Fruit fly (Drosophila melanogaster) whole organism, wandering third instar larva: ENCODE measurements around the gene CG5618.
A peak's percentile ranks its signal among the peaks of the same experiment; 100 is the strongest.

Source experiments
- Abd-B ChIP-seq: fragments of >200 bp; optimal IDR thresholded peaks from 2 replicates; lab custom pipeline; 2017; ENCODE audit warnings: missing biosample characterization, missing genetic modification characterization
- CG9705 ChIP-seq: fragments of 200-800 bp; sonication (Bioruptor generic); optimal IDR thresholded peaks from 2 replicates; lab custom pipeline; 2018; ENCODE audit warnings: missing biosample characterization, mild to moderate bottlenecking, missing genetic modification characterization
- CrebA ChIP-seq: fragments of 200-800 bp; sonication (Bioruptor generic); optimal IDR thresholded peaks from 2 replicates; lab custom pipeline; 2016; ENCODE audit warnings: missing biosample characterization, mild to moderate bottlenecking, missing genetic modification characterization, borderline replicate concordance
- Dfd ChIP-seq: fragments of >200 bp; optimal IDR thresholded peaks from 2 replicates; lab custom pipeline; 2017; ENCODE audit warnings: missing biosample characterization, missing genetic modification characterization
- GATAd ChIP-seq: sonication (Bioruptor generic); optimal IDR thresholded peaks from 2 replicates; lab custom pipeline; 2016; ENCODE audit warnings: missing biosample characterization, missing genetic modification characterization
- HLH106 ChIP-seq: fragments of 200-800 bp; optimal IDR thresholded peaks from 3 replicates; lab custom pipeline; 2019; ENCODE audit warnings: missing biosample characterization, mild to moderate bottlenecking, missing genetic modification characterization, moderate library complexity
- Hnf4 ChIP-seq: fragments of 200-800 bp; sonication (Bioruptor generic); optimal IDR thresholded peaks from 2 replicates; lab custom pipeline; 2016; ENCODE audit warnings: missing biosample characterization, mild to moderate bottlenecking, missing genetic modification characterization
- Hr78 ChIP-seq: fragments of >200 bp; optimal IDR thresholded peaks from 2 replicates; lab custom pipeline; 2017; ENCODE audit warnings: missing biosample characterization, missing genetic modification characterization
- Hr83 ChIP-seq: fragments of 200-300 bp; sonication (Bioruptor generic); optimal IDR thresholded peaks from 2 replicates; lab custom pipeline; 2016; ENCODE audit warnings: missing biosample characterization, mild to moderate bottlenecking, missing genetic modification characterization, moderate library complexity; ENCODE audit not compliant: poor library complexity, severe bottlenecking
- Jra ChIP-seq: sonication (Bioruptor generic); optimal IDR thresholded peaks from 2 replicates; lab custom pipeline; 2016; ENCODE audit warnings: missing biosample characterization, missing genetic modification characterization
- Mio ChIP-seq: sonication (Bioruptor generic); optimal IDR thresholded peaks from 2 replicates; lab custom pipeline; 2016; ENCODE audit warnings: missing biosample characterization, missing genetic modification characterization
- Myc ChIP-seq: fragments of >200 bp; optimal IDR thresholded peaks from 2 replicates; lab custom pipeline; 2017
- N ChIP-seq: fragments of >200 bp; optimal IDR thresholded peaks from 2 replicates; lab custom pipeline; 2018; ENCODE audit warnings: missing biosample characterization, missing external identifiers, missing genetic modification characterization
- OdsH ChIP-seq: fragments of 200-800 bp; sonication (Bioruptor generic); optimal IDR thresholded peaks from 2 replicates; lab custom pipeline; 2016; ENCODE audit warnings: missing biosample characterization, mild to moderate bottlenecking, missing genetic modification characterization
- Rel ChIP-seq, 2 experiments: fragments of 200-800 bp; sonication (Bioruptor generic) in 1 of 2; optimal IDR thresholded peaks; 2 replicates in 1 of 2; 3 replicates in 1 of 2; lab custom pipeline; 2016 to 2019; ENCODE audit warnings: mild to moderate bottlenecking in 2 of 2, missing biosample characterization in 2 of 2, missing genetic modification characterization in 2 of 2, moderate library complexity in 1 of 2
- Sp1 ChIP-seq: fragments of 200-800 bp; sonication (Bioruptor generic); optimal IDR thresholded peaks from 3 replicates; lab custom pipeline; 2019; ENCODE audit warnings: missing biosample characterization, mild to moderate bottlenecking, missing genetic modification characterization, moderate library complexity
- Vsx2 ChIP-seq: fragments of 200-300, 225-300 bp; sonication (Bioruptor generic); optimal IDR thresholded peaks from 2 replicates; lab custom pipeline; 2018; ENCODE audit warnings: missing biosample characterization, missing genetic modification characterization; ENCODE audit not compliant: partially characterized antibody
- br ChIP-seq: fragments of 200-800 bp; sonication (Bioruptor generic); optimal IDR thresholded peaks from 2 replicates; lab custom pipeline; 2016; ENCODE audit warnings: missing biosample characterization, missing genetic modification characterization
- brk ChIP-seq: fragments of 200-800 bp; sonication (Bioruptor generic); optimal IDR thresholded peaks from 2 replicates; lab custom pipeline; 2016; ENCODE audit warnings: missing biosample characterization, mild to moderate bottlenecking, missing genetic modification characterization
- dl ChIP-seq, 2 experiments: fragments of 175-275, 200-275 bp in 1 of 2; fragments of 200-275 bp in 1 of 2; sonication (Bioruptor generic); optimal IDR thresholded peaks; lab custom pipeline; 2018; ENCODE audit warnings: mild to moderate bottlenecking in 2 of 2, missing biosample characterization in 2 of 2, missing genetic modification characterization in 2 of 2, moderate library complexity in 2 of 2; ENCODE audit not compliant: partially characterized antibody in 2 of 2, insufficient read depth in 1 of 2
- dsf ChIP-seq: sonication (Bioruptor generic); optimal IDR thresholded peaks from 2 replicates; lab custom pipeline; 2016; ENCODE audit warnings: missing biosample characterization, missing genetic modification characterization, borderline replicate concordance
- ey ChIP-seq: fragments of 200-800 bp; sonication (Bioruptor generic); optimal IDR thresholded peaks from 2 replicates; lab custom pipeline; 2016; ENCODE audit warnings: missing biosample characterization, missing genetic modification characterization
- foxo ChIP-seq, 2 experiments: fragments of 200-800 bp; sonication (Bioruptor generic); optimal IDR thresholded peaks; 2 replicates in 1 of 2; 3 replicates in 1 of 2; lab custom pipeline; 2016 to 2017; ENCODE audit warnings: missing biosample characterization in 2 of 2, missing genetic modification characterization in 2 of 2
- fru ChIP-seq: fragments of 200-800 bp; sonication (Bioruptor generic); optimal IDR thresholded peaks from 3 replicates; lab custom pipeline; 2016; ENCODE audit warnings: missing biosample characterization, mild to moderate bottlenecking, missing genetic modification characterization
- h ChIP-seq: fragments of 200-800 bp; sonication (Bioruptor generic); optimal IDR thresholded peaks from 3 replicates; lab custom pipeline; 2016; ENCODE audit warnings: missing biosample characterization, mild to moderate bottlenecking, missing genetic modification characterization
- jim ChIP-seq: fragments of 175-275, 200-325 bp; sonication (Bioruptor generic); optimal IDR thresholded peaks from 2 replicates; lab custom pipeline; 2016; ENCODE audit warnings: missing biosample characterization, mild to moderate bottlenecking, missing genetic modification characterization
- lola ChIP-seq: fragments of >200 bp; optimal IDR thresholded peaks from 2 replicates; lab custom pipeline; 2017; ENCODE audit warnings: missing biosample characterization, missing genetic modification characterization
- pan ChIP-seq: fragments of >200 bp; optimal IDR thresholded peaks from 2 replicates; lab custom pipeline; 2017
- psq ChIP-seq: fragments of 200-800 bp; sonication (Bioruptor generic); optimal IDR thresholded peaks from 3 replicates; lab custom pipeline; 2017; ENCODE audit warnings: missing biosample characterization, mild to moderate bottlenecking, missing genetic modification characterization, moderate library complexity
- rgr ChIP-seq: fragments of 200-800 bp; sonication (Bioruptor generic); optimal IDR thresholded peaks from 3 replicates; lab custom pipeline; 2016; ENCODE audit warnings: missing biosample characterization, mild to moderate bottlenecking, missing genetic modification characterization
- sage ChIP-seq: fragments of 200-800 bp; sonication (Bioruptor generic); optimal IDR thresholded peaks from 2 replicates; lab custom pipeline; 2016; ENCODE audit warnings: missing biosample characterization, mild to moderate bottlenecking, missing genetic modification characterization
- sv ChIP-seq: fragments of 200-800 bp; sonication (Bioruptor generic); optimal IDR thresholded peaks from 3 replicates; lab custom pipeline; 2016; ENCODE audit warnings: missing biosample characterization, missing genetic modification characterization
- tai ChIP-seq: sonication (Bioruptor generic); optimal IDR thresholded peaks from 2 replicates; lab custom pipeline; 2016; ENCODE audit warnings: missing biosample characterization, missing genetic modification characterization
- usp ChIP-seq: fragments of >200 bp; optimal IDR thresholded peaks from 2 replicates; lab custom pipeline; 2017; ENCODE audit warnings: missing biosample characterization, missing genetic modification characterization
- woc ChIP-seq: sonication (Bioruptor generic); optimal IDR thresholded peaks from 2 replicates; lab custom pipeline; 2016; ENCODE audit warnings: missing biosample characterization, mild to moderate bottlenecking, missing genetic modification characterization

The CG5618 gene

dm6 chr3L:20317751-20318150 is 35.5 kb upstream of the CG5618 start:
- TF ChIP-seq Jra (GFP tag; lab: Kevin White, UChicago) (no peak), br (no peak), dl (GFP tag; optimal IDR thresholded peaks at IDR 0.05; lab: Kevin White, UChicago; ENCODE audit: insufficient read depth in 1 of 2, partially characterized antibody in 2 of 2) (no peak), pan (lab: Kevin White, UChicago) (no peak), Hr78 (GFP tag; lab: Kevin White, UChicago) (no peak)
- TF ChIP-seq, all 38 proteins: peak for 0

dm6 chr3L:20320044-20320443 is 33.2 kb upstream of the CG5618 start:
- TF ChIP-seq woc (GFP tag; lab: Kevin White, UChicago) (no peak), N (no peak), Hr78 (GFP tag; lab: Kevin White, UChicago) (no peak), fru (no peak), Hnf4 (no peak), Myc (lab: Kevin White, UChicago) (no peak)

dm6 chr3L:20320652-20321051 is 32.6 kb upstream of the CG5618 start, which contains the start of gene Spn77Bb:
Spn77Bb (plus strand) TSS chr3L:20320952.
- TF ChIP-seq psq (GFP tag; lab: Kevin White, UChicago) (no peak), jim (GFP tag; lab: Kevin White, UChicago) (no peak), Hr83 (no peak), sv (GFP tag; lab: Kevin White, UChicago) (no peak), Sp1 (GFP tag; lab: Kevin White, UChicago) (no peak), Hr78 (GFP tag; lab: Kevin White, UChicago) (no peak), h (GFP tag; lab: Kevin White, UChicago) (no peak), Jra (GFP tag; lab: Kevin White, UChicago) (no peak), HLH106 (tag; lab: Kevin White, UChicago) (no peak), GATAd (no peak), br (no peak), CG9705 (GFP tag; lab: Kevin White, UChicago) (no peak), woc (GFP tag; lab: Kevin White, UChicago) (no peak), Rel (GFP tag; optimal IDR thresholded peaks at IDR 0.05; lab: Kevin White, UChicago) (no peak), Rel (tag; optimal IDR thresholded peaks at IDR 0.05; lab: Kevin White, UChicago) (no peak), CrebA (GFP tag; lab: Kevin White, UChicago) (no peak), fru (no peak), dsf (GFP tag; lab: Kevin White, UChicago) (no peak)

DNA sequence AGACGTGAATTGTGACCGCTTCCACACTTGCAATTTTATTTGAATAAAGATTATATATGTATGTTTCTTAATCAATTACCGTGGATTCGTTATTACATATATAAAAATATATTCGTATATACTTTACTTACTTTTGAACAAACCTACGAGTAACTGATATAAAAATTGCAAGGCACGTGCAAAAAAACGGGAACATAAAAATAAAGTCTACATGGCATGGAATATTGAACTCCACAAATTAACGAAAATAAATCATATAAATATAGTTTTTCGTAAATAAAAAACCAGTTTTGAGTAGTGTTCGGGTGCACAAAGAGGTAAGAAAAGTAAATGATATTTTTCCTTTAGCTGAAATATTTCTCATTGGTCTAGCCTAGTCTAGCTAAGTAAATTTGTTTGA is 10.9 kb upstream of the CG5618 start, which contains the start of gene Spn77Bc:
Spn77Bc (plus strand) TSS at position 301 of the 400 bp plus-strand sequence.
- no peak for TF ChIP-seq brk (GFP tag; lab: Kevin White, UChicago)

- peak; percentile 74 for TF ChIP-seq psq (GFP tag; lab: Kevin White, UChicago)
- TF ChIP-seq CrebA (GFP tag; lab: Kevin White, UChicago): no peak
- TF ChIP-seq Vsx2: no peak
- peak; percentile 81 for TF ChIP-seq HLH106 (tag; lab: Kevin White, UChicago)
- TF ChIP-seq ey: peak; percentile 60
- TF ChIP-seq GATAd: no peak
- peak; percentile 75 for TF ChIP-seq Sp1 (GFP tag; lab: Kevin White, UChicago)
- no peak for TF ChIP-seq Dfd (GFP tag; lab: Kevin White, UChicago)
- TF ChIP-seq lola (GFP tag; lab: Kevin White, UChicago): no peak
- peak; percentile 83 for TF ChIP-seq sv (GFP tag; lab: Kevin White, UChicago)
- TF ChIP-seq N: no peak
- peak; percentile 71 for TF ChIP-seq h (GFP tag; lab: Kevin White, UChicago)
- peak; percentile 4 for TF ChIP-seq Myc (lab: Kevin White, UChicago)
- TF ChIP-seq sage (GFP tag; lab: Kevin White, UChicago): peak; percentile 54
- TF ChIP-seq br: peak; percentile 45
- peak; percentile 42 for TF ChIP-seq jim (GFP tag; lab: Kevin White, UChicago)
- peak; percentile 84 for TF ChIP-seq tai (GFP tag; lab: Kevin White, UChicago)
- peak in 1 of 2 experiments; percentile 86 for TF ChIP-seq foxo (GFP tag; optimal IDR thresholded peaks at IDR 0.05; lab: Kevin White, UChicago)
- TF ChIP-seq fru: peak; percentile 71
- peak; percentile 82 for TF ChIP-seq Hnf4
- TF ChIP-seq woc (GFP tag; lab: Kevin White, UChicago): peak; percentile 80
- no peak for TF ChIP-seq dl (GFP tag; optimal IDR thresholded peaks at IDR 0.05; lab: Kevin White, UChicago; ENCODE audit: insufficient read depth in 1 of 2, partially characterized antibody in 2 of 2)
- peak; percentile 82 for TF ChIP-seq Jra (GFP tag; lab: Kevin White, UChicago)
- no peak for TF ChIP-seq usp (GFP tag; lab: Kevin White, UChicago)
- peak; percentile 71 for TF ChIP-seq rgr
- no peak for TF ChIP-seq Abd-B (GFP tag; lab: Kevin White, UChicago)
- no peak for TF ChIP-seq Rel (GFP tag; optimal IDR thresholded peaks at IDR 0.05; lab: Kevin White, UChicago)
- TF ChIP-seq Rel (tag; optimal IDR thresholded peaks at IDR 0.05; lab: Kevin White, UChicago): no peak
- peak; percentile 83 for TF ChIP-seq brk (GFP tag; lab: Kevin White, UChicago)
- TF ChIP-seq Mio (GFP tag; lab: Kevin White, UChicago): no peak
- peak; percentile 72 for TF ChIP-seq OdsH
- TF ChIP-seq CG9705 (GFP tag; lab: Kevin White, UChicago): peak; percentile 39
- TF ChIP-seq Hr83: peak; percentile 70
- no peak for TF ChIP-seq pan (lab: Kevin White, UChicago)
- peak; percentile 48 for TF ChIP-seq dsf (GFP tag; lab: Kevin White, UChicago)
These were observed 5.3 kb upstream of the CG5618 start, which contains the start of the genes Rbbp5 and eRF1 for dm6 chr3L:20347762-20348580. Rbbp5 (minus strand) TSS chr3L:20347942. eRF1 (plus strand) TSS chr3L:20348355.
